Worm (Caenorhabditis elegans) whole organism, L4/young adult: ENCODE data around the gene iff-2.

Experiments
- W03F9.2 ChIP-seq: fragments of 150-350 bp; optimal IDR thresholded peaks from 2 replicates; lab custom pipeline; 2014; ENCODE audit warnings: missing biosample characterization, missing genetic modification characterization
- dao-5 ChIP-seq: sonication (generic microtip); optimal IDR thresholded peaks from 2 replicates; lab custom pipeline; 2016; ENCODE audit warnings: missing genotype, missing genetic modification characterization, moderate library complexity, missing compliant biosample characterization
- him-1 ChIP-seq: sonication (generic microtip); optimal IDR thresholded peaks from 2 replicates; lab custom pipeline; 2016; ENCODE audit warnings: missing genotype, missing genetic modification reagents, missing genetic modification characterization, missing compliant biosample characterization

DNA sequence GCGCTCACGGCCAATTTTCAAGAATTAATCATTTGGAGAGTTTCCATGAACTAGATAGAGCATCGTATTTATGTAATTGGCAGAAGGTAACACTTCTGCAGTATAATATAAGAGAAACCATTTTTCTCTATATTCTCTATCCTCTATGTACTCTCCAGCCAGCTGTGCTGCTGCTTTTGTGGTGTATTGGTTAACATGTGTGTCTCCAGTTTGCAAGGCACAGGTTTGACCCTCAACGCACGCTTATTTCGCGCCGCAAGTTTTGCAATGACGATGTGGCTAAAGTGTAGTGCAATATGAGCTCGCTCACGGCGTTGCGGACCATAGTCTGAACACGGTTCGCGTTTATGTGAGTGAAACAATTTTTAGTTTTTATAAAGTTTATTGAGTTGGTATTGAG, 14.2 kb downstream of the iff-2 start:
- TF ChIP-seq him-1 (tag; lab: Kevin White, UChicago) (peak; percentile 76), dao-5 (tag; lab: Kevin White, UChicago) (peak; percentile 92), W03F9.2 (tag; lab: Kevin White, UChicago) (no peak)
